Fruit fly (Drosophila melanogaster) whole organism, embryonic: ENCODE measurements around the gene cype.

Experiments used
- Adf1 ChIP-seq: fragments of 200-800 bp; sonication (Bioruptor generic); IDR thresholded peaks from 2 replicates; pipeline ENCODE4 v1.3.6; 2022; ENCODE audit warnings: missing biosample characterization, missing genetic modification characterization
- Atf6 ChIP-seq: fragments of 200-800 bp; sonication (Bioruptor generic); IDR thresholded peaks from 2 replicates; pipeline ENCODE4 v1.3.6; 2022; ENCODE audit warnings: missing biosample characterization, missing genetic modification characterization
- Blimp-1 ChIP-seq: fragments of 200-800 bp; sonication (Bioruptor generic); optimal IDR thresholded peaks from 3 replicates; lab custom pipeline; 2018; ENCODE audit warnings: missing biosample characterization, missing genetic modification characterization, mild to moderate bottlenecking, moderate library complexity, missing genetic modification reagents
- CG10209 ChIP-seq: fragments of 200-800 bp; sonication (Bioruptor generic); optimal IDR thresholded peaks from 3 replicates; lab custom pipeline; 2017; ENCODE audit warnings: missing biosample characterization, mild to moderate bottlenecking, missing genetic modification characterization, missing genetic modification reagents
- CG12769 ChIP-seq: fragments of 200-800 bp; sonication (Bioruptor generic); optimal IDR thresholded peaks from 2 replicates; lab custom pipeline; 2019; ENCODE audit warnings: missing biosample characterization, mild to moderate bottlenecking, missing genetic modification characterization, moderate library complexity
- CG13123 ChIP-seq: fragments of 200-800 bp; sonication (Bioruptor generic); optimal IDR thresholded peaks from 2 replicates; lab custom pipeline; 2016; ENCODE audit warnings: missing biosample characterization, missing genetic modification characterization
- CG13624 ChIP-seq: fragments of 200-800 bp; sonication (Bioruptor generic); optimal IDR thresholded peaks from 2 replicates; lab custom pipeline; 2016; ENCODE audit warnings: missing biosample characterization, missing genetic modification characterization
- CG14014 ChIP-seq: fragments of 200-800 bp; sonication (Bioruptor generic); IDR thresholded peaks from 2 replicates; pipeline ENCODE4 v1.3.6; 2022; ENCODE audit warnings: missing biosample characterization, missing genetic modification characterization
- CG16815 ChIP-seq: fragments of 200-800 bp; sonication (Bioruptor generic); optimal IDR thresholded peaks from 3 replicates; lab custom pipeline; 2017; ENCODE audit warnings: missing biosample characterization, mild to moderate bottlenecking, missing genetic modification characterization
- CG17361 ChIP-seq: fragments of 200-800 bp; sonication (Bioruptor generic); IDR thresholded peaks from 3 replicates; pipeline ENCODE4 v1.3.6; 2022; ENCODE audit warnings: missing biosample characterization, missing genetic modification characterization
- CG18476 ChIP-seq: fragments of 200-800 bp; sonication (Bioruptor generic); optimal IDR thresholded peaks from 2 replicates; lab custom pipeline; 2016; ENCODE audit warnings: missing biosample characterization, mild to moderate bottlenecking, missing genetic modification characterization
- CG32767 ChIP-seq: fragments of 200-800 bp; sonication (Bioruptor generic); IDR thresholded peaks from 2 replicates; pipeline ENCODE4 v1.3.6; 2022; ENCODE audit warnings: missing biosample characterization, missing genetic modification characterization
- CG3281 ChIP-seq: fragments of 200-800 bp; sonication (Bioruptor generic); optimal IDR thresholded peaks from 3 replicates; lab custom pipeline; 2017; ENCODE audit warnings: missing biosample characterization, mild to moderate bottlenecking, missing genetic modification characterization
- CG34376 ChIP-seq: fragments of 200-800 bp; sonication (Bioruptor generic); optimal IDR thresholded peaks from 2 replicates; lab custom pipeline; 2018; ENCODE audit warnings: missing biosample characterization, mild to moderate bottlenecking, missing genetic modification characterization
- CG5180 ChIP-seq: fragments of 200-800 bp; sonication (Bioruptor generic); optimal IDR thresholded peaks from 3 replicates; lab custom pipeline; 2017; ENCODE audit warnings: missing biosample characterization, missing genetic modification characterization, mild to moderate bottlenecking, moderate library complexity, missing genetic modification reagents
- CG6654 ChIP-seq: fragments of 200-800 bp; sonication (Bioruptor generic); optimal IDR thresholded peaks from 2 replicates; lab custom pipeline; 2017; ENCODE audit warnings: missing biosample characterization, mild to moderate bottlenecking, missing genetic modification characterization
- CG8089 ChIP-seq: fragments of 200-800 bp; sonication (Bioruptor generic); optimal IDR thresholded peaks from 3 replicates; lab custom pipeline; 2016; ENCODE audit warnings: missing biosample characterization, missing genetic modification characterization
- CG8388 ChIP-seq: fragments of 200-800 bp; sonication (Bioruptor generic); optimal IDR thresholded peaks from 2 replicates; lab custom pipeline; 2019; ENCODE audit warnings: missing biosample characterization, mild to moderate bottlenecking, missing genetic modification characterization, moderate library complexity
- CG9437 ChIP-seq: fragments of 200-800 bp; sonication (Bioruptor generic); optimal IDR thresholded peaks from 2 replicates; lab custom pipeline; 2018; ENCODE audit warnings: missing biosample characterization, mild to moderate bottlenecking, missing genetic modification characterization
- D ChIP-seq, 2 experiments: fragments of 200-800 bp in 1 of 2; fragments of >200 bp in 1 of 2; sonication (Bioruptor generic) in 1 of 2; optimal IDR thresholded peaks; 2 replicates in 1 of 2; 3 replicates in 1 of 2; lab custom pipeline; 2017; ENCODE audit warnings: mild to moderate bottlenecking in 1 of 2, missing biosample characterization in 1 of 2, missing genetic modification characterization in 1 of 2, missing genetic modification reagents in 1 of 2
- D19A ChIP-seq: fragments of 200-800 bp; optimal IDR thresholded peaks from 3 replicates; lab custom pipeline; 2019; ENCODE audit warnings: missing biosample characterization, mild to moderate bottlenecking, missing genetic modification characterization, moderate library complexity
- Doc2 ChIP-seq: fragments of 200-800 bp; sonication (Bioruptor generic); IDR thresholded peaks from 2 replicates; pipeline ENCODE4 v1.3.6; 2022; ENCODE audit warnings: missing biosample characterization, missing genetic modification characterization
- HHEX ChIP-seq: fragments of 200-800 bp; sonication (Bioruptor generic); optimal IDR thresholded peaks from 3 replicates; lab custom pipeline; 2017; ENCODE audit warnings: missing biosample characterization, mild to moderate bottlenecking, missing genetic modification characterization, missing genetic modification reagents
- Hr3 ChIP-seq: fragments of 200-800 bp; sonication (Bioruptor generic); optimal IDR thresholded peaks from 3 replicates; lab custom pipeline; 2016; ENCODE audit warnings: missing biosample characterization, missing genetic modification characterization
- Hr78 ChIP-seq, 2 experiments: fragments of 200-800 bp in 1 of 2; fragments of >200 bp in 1 of 2; sonication (Bioruptor generic) in 1 of 2; optimal IDR thresholded peaks; 2 replicates each; lab custom pipeline; 2017 to 2019; ENCODE audit warnings: missing biosample characterization in 2 of 2, missing genetic modification characterization in 2 of 2, mild to moderate bottlenecking in 1 of 2, moderate library complexity in 1 of 2
- Med ChIP-seq: fragments of 200-800 bp; sonication (Bioruptor generic); peaks from one replicate; lab custom pipeline; 2016; ENCODE audit warnings: missing biosample characterization, missing genetic modification characterization, mild to moderate bottlenecking, inconsistent platforms, moderate library complexity
- Pdp1 ChIP-seq, 2 experiments: fragments of 200-800 bp; sonication (Bioruptor generic); optimal IDR thresholded peaks; 3 replicates each; lab custom pipeline; 2016; ENCODE audit warnings: missing biosample characterization in 2 of 2, missing genetic modification characterization in 2 of 2, mild to moderate bottlenecking in 1 of 2, moderate library complexity in 1 of 2
- Spps ChIP-seq: fragments of 200-800 bp; sonication (Bioruptor generic); optimal IDR thresholded peaks from 2 replicates; lab custom pipeline; 2018; ENCODE audit warnings: missing biosample characterization, mild to moderate bottlenecking, missing genetic modification characterization
- ara ChIP-seq: fragments of 200-800 bp; sonication (Bioruptor generic); IDR thresholded peaks from 2 replicates; pipeline ENCODE4 v1.3.6; 2022; ENCODE audit warnings: missing biosample characterization, missing genetic modification characterization
- ato ChIP-seq: fragments of 200-800 bp; sonication (Bioruptor generic); IDR thresholded peaks from 2 replicates; pipeline ENCODE4 v1.3.6; 2022; ENCODE audit warnings: missing biosample characterization, missing genetic modification characterization; ENCODE audit not compliant: partially characterized antibody
- bowl ChIP-seq: fragments of 200-800 bp; sonication (Bioruptor generic); IDR thresholded peaks from 2 replicates; pipeline ENCODE4 v1.3.6; 2022; ENCODE audit warnings: missing biosample characterization, missing genetic modification characterization
- caup ChIP-seq: fragments of 200-800 bp; sonication (Bioruptor generic); optimal IDR thresholded peaks from 3 replicates; lab custom pipeline; 2017; ENCODE audit warnings: missing biosample characterization, mild to moderate bottlenecking, missing genetic modification characterization, moderate library complexity; ENCODE audit not compliant: severe bottlenecking
- cg ChIP-seq: fragments of 200-800 bp; sonication (Bioruptor generic); optimal IDR thresholded peaks from 3 replicates; lab custom pipeline; 2019; ENCODE audit warnings: missing biosample characterization, mild to moderate bottlenecking, missing genetic modification characterization, moderate library complexity
- chinmo ChIP-seq: fragments of 200-800 bp; sonication (Bioruptor generic); IDR thresholded peaks from 4 replicates; pipeline ENCODE4 v1.3.6; 2022; ENCODE audit warnings: missing biosample characterization, missing genetic modification characterization; ENCODE audit not compliant: partially characterized antibody
- disco-r ChIP-seq: fragments of 200-800 bp; sonication (Bioruptor generic); optimal IDR thresholded peaks from 2 replicates; lab custom pipeline; 2016; ENCODE audit warnings: missing biosample characterization, missing genetic modification characterization
- dmrt99B ChIP-seq: fragments of 200-800 bp; sonication (Bioruptor generic); optimal IDR thresholded peaks from 2 replicates; lab custom pipeline; 2018; ENCODE audit warnings: missing biosample characterization, mild to moderate bottlenecking, missing genetic modification characterization, moderate library complexity
- dpn ChIP-seq, 2 experiments: fragments of 200-800 bp; sonication (Bioruptor generic); optimal IDR thresholded peaks; 3 replicates each; lab custom pipeline; 2016; ENCODE audit warnings: missing biosample characterization in 2 of 2, missing genetic modification characterization in 2 of 2
- exex ChIP-seq: fragments of 200-800 bp; sonication (Bioruptor generic); optimal IDR thresholded peaks from 4 replicates; lab custom pipeline; 2018; ENCODE audit warnings: missing biosample characterization, mild to moderate bottlenecking, missing genetic modification characterization, moderate library complexity
- gt ChIP-seq: fragments of 200-800 bp; sonication (Bioruptor generic); IDR thresholded peaks from 2 replicates; pipeline ENCODE4 v1.3.6; 2022; ENCODE audit warnings: missing biosample characterization, missing genetic modification characterization
- kay ChIP-seq: fragments of 200-800 bp; sonication (Bioruptor generic); optimal IDR thresholded peaks from 2 replicates; lab custom pipeline; 2016; ENCODE audit warnings: missing biosample characterization, missing genetic modification characterization
- mirr ChIP-seq: fragments of 200-800 bp; sonication (Bioruptor generic); optimal IDR thresholded peaks from 3 replicates; lab custom pipeline; 2018; ENCODE audit warnings: missing biosample characterization, mild to moderate bottlenecking, missing genetic modification characterization
- p53 ChIP-seq: fragments of 200-800 bp; sonication (Bioruptor generic); optimal IDR thresholded peaks from 2 replicates; lab custom pipeline; 2016; ENCODE audit warnings: missing biosample characterization, missing genetic modification characterization
- sens ChIP-seq: fragments of 200-800 bp; sonication (Bioruptor generic); peaks from one replicate; lab custom pipeline; 2016; ENCODE audit warnings: missing biosample characterization, missing genetic modification characterization
- sqz ChIP-seq: fragments of 200-800 bp; sonication (Bioruptor generic); optimal IDR thresholded peaks from 3 replicates; lab custom pipeline; 2018; ENCODE audit warnings: missing biosample characterization, mild to moderate bottlenecking, missing genetic modification characterization
- ssp ChIP-seq: fragments of 200-800 bp; sonication (Bioruptor generic); IDR thresholded peaks from 2 replicates; pipeline ENCODE4 v1.3.6; 2022; ENCODE audit warnings: missing biosample characterization, missing genetic modification characterization
- stc ChIP-seq: fragments of 200-800 bp; sonication (Bioruptor generic); IDR thresholded peaks from 2 replicates; pipeline ENCODE4 v1.3.6; 2022; ENCODE audit warnings: missing biosample characterization, missing genetic modification characterization
- sug ChIP-seq: fragments of 200-800 bp; optimal IDR thresholded peaks from 2 replicates; lab custom pipeline; 2019; ENCODE audit warnings: missing biosample characterization, mild to moderate bottlenecking, missing genetic modification characterization, moderate library complexity
- vvl ChIP-seq: fragments of 200-800 bp; sonication (Bioruptor generic); IDR thresholded peaks from 2 replicates; pipeline ENCODE4 v1.3.6; 2022; ENCODE audit warnings: missing biosample characterization, missing genetic modification characterization

The cype gene

DNA sequence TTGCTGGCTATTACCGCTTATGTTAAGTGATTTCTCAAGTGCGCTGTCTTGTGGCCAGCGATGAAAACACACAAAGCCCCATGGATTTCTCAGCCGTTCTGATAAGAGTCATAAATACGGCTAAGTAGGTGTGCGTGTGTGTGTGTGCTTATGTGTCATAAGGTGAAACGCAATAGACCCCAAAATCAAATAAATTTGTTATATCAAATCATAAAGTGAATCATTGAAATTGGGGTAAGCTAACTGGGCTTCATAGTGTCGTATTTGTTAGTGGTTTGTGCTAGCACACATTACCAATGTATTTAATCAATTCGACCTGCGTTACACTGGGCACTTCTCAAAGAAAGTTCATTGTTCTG lies 27.4 kb upstream of the cype start:
- TF ChIP-seq Spps (no peak), kay (GFP tag; lab: Kevin White, UChicago) (peak; percentile 21), mirr (peak; percentile 22), CG34376 (GFP tag; lab: Kevin White, UChicago) (peak; percentile 38), p53 (GFP tag; lab: Kevin White, UChicago) (no peak), cg (GFP tag; lab: Kevin White, UChicago) (no peak), sens (GFP tag; lab: Kevin White, UChicago) (peak; percentile 20), Atf6 (no peak), CG8089 (GFP tag; lab: Kevin White, UChicago) (no peak), D19A (tag; lab: Kevin White, UChicago) (no peak), Hr78 (GFP tag; optimal IDR thresholded peaks at IDR 0.05; lab: Kevin White, UChicago) (peak in 1 of 2 experiments; percentile 54), CG9437 (no peak), CG14014 (GFP tag; lab: Robert Waterston, UW) (no peak), bowl (GFP tag; lab: Robert Waterston, UW) (0 out of 2 replicates have a peak, but pooled peaks have one; percentile 1), CG17361 (GFP tag; lab: Robert Waterston, UW) (0 out of 3 replicates have a peak, but pooled peaks have one; percentile 2), exex (tag; lab: Kevin White, UChicago) (peak; percentile 76), Adf1 (GFP tag; lab: Robert Waterston, UW) (no peak), Med (GFP tag; lab: Kevin White, UChicago) (peak; percentile 47), Pdp1 (GFP tag; optimal IDR thresholded peaks at IDR 0.05; lab: Kevin White, UChicago) (peak in 1 of 2 experiments; percentile 51), CG6654 (GFP tag; lab: Kevin White, UChicago) (no peak), sqz (GFP tag; lab: Kevin White, UChicago) (no peak), sug (tag; lab: Kevin White, UChicago) (peak; percentile 27), D (optimal IDR thresholded peaks at IDR 0.05; lab: Kevin White, UChicago) (no peak), D (GFP tag; optimal IDR thresholded peaks at IDR 0.05; lab: Kevin White, UChicago) (no peak)
- TF ChIP-seq, all 482 proteins: peak for 11

DNA sequence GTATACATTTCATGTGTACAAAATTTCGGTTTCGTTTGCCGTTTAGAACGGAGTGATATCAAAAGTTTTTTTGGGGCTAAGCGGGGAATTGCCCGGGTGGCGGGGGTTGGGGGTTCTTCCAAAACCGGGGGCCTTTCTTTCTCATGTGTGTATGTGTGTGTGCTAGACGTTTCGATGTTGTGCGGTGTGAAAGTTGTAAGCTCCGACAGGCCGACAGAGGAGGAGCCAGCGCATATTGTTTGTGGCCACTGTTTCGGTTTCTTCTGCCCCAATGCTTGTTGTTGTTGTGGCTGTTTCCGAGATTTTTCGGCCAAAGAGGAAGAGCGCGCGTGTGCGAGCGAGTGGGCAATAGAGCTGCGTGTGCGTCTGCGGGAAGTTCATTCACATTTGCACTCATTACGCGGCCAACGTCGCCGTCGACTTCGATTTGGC lies 26.8 kb upstream of the cype start:
- TF ChIP-seq CG12769 (tag; lab: Kevin White, UChicago) (peak; percentile 8), ara (GFP tag; lab: Robert Waterston, UW) (0 out of 2 replicates have a peak, but pooled peaks have one; percentile 8), Med (GFP tag; lab: Kevin White, UChicago) (peak; percentile 13), HHEX (GFP tag; lab: Kevin White, UChicago) (peak; percentile 4), CG16815 (GFP tag; lab: Kevin White, UChicago) (no peak), CG5180 (GFP tag; lab: Kevin White, UChicago) (peak; percentile 87), ato (GFP tag; lab: Robert Waterston, UW) (no peak), gt (GFP tag; lab: Robert Waterston, UW) (no peak), cg (GFP tag; lab: Kevin White, UChicago) (peak; percentile 48), CG13123 (no peak), CG10209 (GFP tag; lab: Kevin White, UChicago) (no peak), Adf1 (GFP tag; lab: Robert Waterston, UW) (no peak; the same call in none of the 2 replicates), Doc2 (no peak), vvl (GFP tag; lab: Robert Waterston, UW) (peak; percentile 28; the same call in 1 of the 2 replicates), CG32767 (GFP tag; lab: Robert Waterston, UW) (no peak), CG3281 (no peak), sqz (GFP tag; lab: Kevin White, UChicago) (peak; percentile 31), stc (GFP tag; lab: Robert Waterston, UW) (no peak), CG13624 (GFP tag; lab: Kevin White, UChicago) (no peak), Hr3 (GFP tag; lab: Kevin White, UChicago) (peak; percentile 27), disco-r (no peak), ssp (GFP tag; lab: Robert Waterston, UW) (no peak), dpn (GFP tag; optimal IDR thresholded peaks at IDR 0.05; lab: Kevin White, UChicago) (no peak), Blimp-1 (GFP tag; lab: Kevin White, UChicago) (peak; percentile 99), CG8388 (GFP tag; lab: Kevin White, UChicago) (peak; percentile 75), caup (GFP tag; lab: Kevin White, UChicago) (no peak), chinmo (GFP tag; lab: Robert Waterston, UW) (0 out of 4 replicates have a peak, but pooled peaks have one; percentile 53), dmrt99B (tag; lab: Kevin White, UChicago) (no peak), CG18476 (no peak)
